Fruit fly (Drosophila melanogaster): Measurements from ENCODE around the gene mnb.
A peak's percentile ranks its signal among the peaks of the same experiment; 100 is the strongest.

mnb gene

dm6 chrX:17829083-17829997, 57.7 kb downstream of the mnb start (continued):
- TF ChIP-seq chm (GFP tag; IDR thresholded peaks at IDR 0.05): 0 out of 2 replicates have a peak, but pooled peaks have one; percentile 19
- TF ChIP-seq CG13424 (tag; optimal IDR thresholded peaks at IDR 0.05): peak; percentile 70
- TF ChIP-seq wdn (GFP tag; IDR thresholded peaks at IDR 0.05): no peak
- no peak for TF ChIP-seq CG14860 (GFP tag; IDR thresholded peaks at IDR 0.05; ENCODE audit: partially characterized antibody)
- peak; percentile 25 for TF ChIP-seq HHEX (GFP tag; optimal IDR thresholded peaks at IDR 0.05)
- peak; percentile 33; the same call in 1 of the 3 replicates for TF ChIP-seq ase (GFP tag; IDR thresholded peaks at IDR 0.05)
- TF ChIP-seq klu (GFP tag; IDR thresholded peaks at IDR 0.05): no peak
- peak; percentile 70 for TF ChIP-seq Lhr (GFP tag; optimal IDR thresholded peaks at IDR 0.05)
- peak; percentile 58 for TF ChIP-seq tap (tag; optimal IDR thresholded peaks at IDR 0.05)
- peak; percentile 56 to 69 for TF ChIP-seq chif (GFP tag; optimal IDR thresholded peaks at IDR 0.05)
- no peak for TF ChIP-seq CG6791 (GFP tag; IDR thresholded peaks at IDR 0.05; ENCODE audit: partially characterized antibody)
- TF ChIP-seq CG4617 (GFP tag; optimal IDR thresholded peaks at IDR 0.05; ENCODE audit: borderline replicate concordance): no peak
- no peak for TF ChIP-seq CG10147 (GFP tag; optimal IDR thresholded peaks at IDR 0.05)
- no peak for TF ChIP-seq Dbx (GFP tag; IDR thresholded peaks at IDR 0.05)
- no peak for TF ChIP-seq CG9797 (GFP tag; optimal IDR thresholded peaks at IDR 0.05)
- TF ChIP-seq CG10274 (GFP tag; optimal IDR thresholded peaks at IDR 0.05): no peak
- peak; percentile 35 for TF ChIP-seq CG12104 (GFP tag; optimal IDR thresholded peaks at IDR 0.05)
- TF ChIP-seq sug (tag; optimal IDR thresholded peaks at IDR 0.05): no peak
- no peak for TF ChIP-seq BtbVII (GFP tag; optimal IDR thresholded peaks at IDR 0.05)
- no peak for TF ChIP-seq CG7963 (GFP tag; IDR thresholded peaks at IDR 0.05; ENCODE audit: partially characterized antibody)
- peak; percentile 53 for TF ChIP-seq CG16815 (GFP tag; optimal IDR thresholded peaks at IDR 0.05)
- no peak for TF ChIP-seq CG14667 (GFP tag; IDR thresholded peaks at IDR 0.05)
- peak; percentile 54; the same call in 1 of the 2 replicates for TF ChIP-seq ara (GFP tag; IDR thresholded peaks at IDR 0.05)
- peak; percentile 54 for TF ChIP-seq CG4820 (GFP tag; optimal IDR thresholded peaks at IDR 0.05)
- no peak for TF ChIP-seq schlank (tag; optimal IDR thresholded peaks at IDR 0.05)
- no peak for TF ChIP-seq zen2 (GFP tag; IDR thresholded peaks at IDR 0.05; ENCODE audit: partially characterized antibody)
- no peak for TF ChIP-seq Elba2 (GFP tag; optimal IDR thresholded peaks at IDR 0.05)
- peak; percentile 90 for TF ChIP-seq sens (GFP tag)
- TF ChIP-seq Asciz (GFP tag; optimal IDR thresholded peaks at IDR 0.05): peak; percentile 71
- no peak; the same call in 1 of the 2 replicates for TF ChIP-seq vvl (GFP tag; IDR thresholded peaks at IDR 0.05)
- no peak for TF ChIP-seq Aef1 (GFP tag; IDR thresholded peaks at IDR 0.05)
- peak; percentile 78 for TF ChIP-seq cg (GFP tag; optimal IDR thresholded peaks at IDR 0.05)
- TF ChIP-seq CG17359 (tag; optimal IDR thresholded peaks at IDR 0.05): peak; percentile 56
- peak; percentile 20; the same call in 1 of the 3 replicates for TF ChIP-seq jigr1 (GFP tag; IDR thresholded peaks at IDR 0.05)
- no peak for TF ChIP-seq CG2120 (GFP tag; optimal IDR thresholded peaks at IDR 0.05)
- TF ChIP-seq TFAM (GFP tag; optimal IDR thresholded peaks at IDR 0.05): peak; percentile 10
- no peak for TF ChIP-seq gt (GFP tag; IDR thresholded peaks at IDR 0.05)
- TF ChIP-seq Ets65A (GFP tag): no peak
- TF ChIP-seq pnt (GFP tag; optimal IDR thresholded peaks at IDR 0.05): no peak
- TF ChIP-seq eyg (GFP tag; optimal IDR thresholded peaks at IDR 0.05): no peak
- TF ChIP-seq CG13775 (GFP tag; optimal IDR thresholded peaks at IDR 0.05): peak; percentile 55
- no peak for TF ChIP-seq CG2199 (GFP tag; IDR thresholded peaks at IDR 0.05)
- no peak for TF ChIP-seq CG34376 (GFP tag; optimal IDR thresholded peaks at IDR 0.05)
- TF ChIP-seq CG6765 (GFP tag; optimal IDR thresholded peaks at IDR 0.05): no peak
- peak; percentile 25 for TF ChIP-seq abd-A (tag; optimal IDR thresholded peaks at IDR 0.05)
- TF ChIP-seq caup (GFP tag; optimal IDR thresholded peaks at IDR 0.05; ENCODE audit: severe bottlenecking): no peak
- TF ChIP-seq Myb (GFP tag; optimal IDR thresholded peaks at IDR 0.05): no peak
- no peak for TF ChIP-seq CG1832 (GFP tag; optimal IDR thresholded peaks at IDR 0.05)
- TF ChIP-seq CG43689 (GFP tag; IDR thresholded peaks at IDR 0.05): no peak

Measured in whole organism, embryonic.